Fruit fly (Drosophila melanogaster): Measurements from ENCODE around the gene Jon99Fii.

Gene Jon99Fii

DNA sequence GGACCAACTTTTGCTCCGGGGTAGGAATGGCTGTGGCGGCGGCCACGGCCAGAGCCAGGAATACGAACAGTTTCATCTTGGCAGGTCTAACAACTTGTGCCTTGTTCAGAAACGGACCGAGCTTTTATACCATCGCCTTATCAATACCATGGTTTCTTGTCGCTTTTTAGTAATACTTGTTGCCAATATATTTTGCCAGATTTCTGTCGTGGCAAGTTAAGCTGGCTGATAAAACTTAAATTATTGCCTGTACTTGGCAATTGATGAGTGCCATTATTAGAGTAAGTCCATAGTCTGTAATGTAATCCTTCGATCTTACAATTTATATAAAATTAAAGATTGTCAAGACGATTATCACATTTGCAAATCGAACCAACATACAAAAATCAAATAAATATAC is at the start of gene Jon99Fii:
Gene Jon99Fii, minus strand, starts transcription at position 101 of the 400 bp plus-strand sequence.
- TF ChIP-seq pan (optimal IDR thresholded peaks at IDR 0.05) (no peak), usp (GFP tag; optimal IDR thresholded peaks at IDR 0.05) (no peak), CG8478 (optimal IDR thresholded peaks at IDR 0.05) (no peak), psq (optimal IDR thresholded peaks at IDR 0.05) (no peak), Dll (optimal IDR thresholded peaks at IDR 0.05) (no peak), EcR (GFP tag; optimal IDR thresholded peaks at IDR 0.05) (no peak)

DNA sequence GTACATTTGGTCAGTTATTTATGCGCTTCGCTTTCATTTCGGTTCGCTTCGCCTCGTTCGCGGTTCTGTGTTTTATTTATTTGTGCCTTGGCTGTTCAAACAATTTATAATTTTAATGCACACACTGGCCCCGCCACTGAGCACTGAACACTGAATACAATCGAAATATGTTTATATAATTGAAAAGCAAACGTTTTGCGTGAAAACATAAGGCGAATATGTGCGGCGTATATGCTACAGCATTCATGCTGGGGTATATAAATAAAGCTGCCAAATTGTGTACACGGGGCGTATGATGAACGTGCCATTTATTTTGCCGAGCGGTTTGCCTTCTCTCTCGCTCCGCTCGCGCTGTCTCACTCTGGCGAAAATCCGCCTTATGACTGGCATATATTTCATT is 49.2 kb upstream of the Jon99Fii start:
- TF ChIP-seq Dll (optimal IDR thresholded peaks at IDR 0.05): no peak
- TF ChIP-seq CG8478 (optimal IDR thresholded peaks at IDR 0.05): no peak
- no peak for TF ChIP-seq psq (optimal IDR thresholded peaks at IDR 0.05)
- TF ChIP-seq usp (GFP tag; optimal IDR thresholded peaks at IDR 0.05): no peak
- TF ChIP-seq EcR (GFP tag; optimal IDR thresholded peaks at IDR 0.05): no peak
- TF ChIP-seq pan (optimal IDR thresholded peaks at IDR 0.05): no peak

DNA sequence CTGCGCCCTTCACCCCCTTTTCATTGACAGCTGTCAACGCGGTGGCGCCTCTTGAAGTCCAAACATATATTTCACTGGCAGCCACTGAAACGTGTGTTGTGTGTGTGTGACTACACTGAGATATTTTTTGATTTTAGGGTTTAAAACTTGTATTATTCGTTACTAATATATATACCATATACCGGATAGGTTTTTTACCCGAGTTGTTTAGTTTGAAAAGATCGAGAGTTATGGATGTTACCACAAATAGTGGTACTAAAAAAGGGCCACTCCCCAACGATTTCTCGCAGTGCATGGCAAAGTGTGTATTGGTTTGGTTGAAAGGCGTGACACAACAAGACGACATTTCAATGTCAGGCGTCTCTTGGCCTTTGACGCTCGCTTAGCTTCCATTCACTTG is 48.7 kb upstream of the Jon99Fii start:
- no peak for TF ChIP-seq CG8478 (optimal IDR thresholded peaks at IDR 0.05)
- TF ChIP-seq psq (optimal IDR thresholded peaks at IDR 0.05): no peak
- no peak for TF ChIP-seq pan (optimal IDR thresholded peaks at IDR 0.05)
- no peak for TF ChIP-seq usp (GFP tag; optimal IDR thresholded peaks at IDR 0.05)
- TF ChIP-seq Dll (optimal IDR thresholded peaks at IDR 0.05): no peak
- TF ChIP-seq EcR (GFP tag; optimal IDR thresholded peaks at IDR 0.05): no peak

DNA sequence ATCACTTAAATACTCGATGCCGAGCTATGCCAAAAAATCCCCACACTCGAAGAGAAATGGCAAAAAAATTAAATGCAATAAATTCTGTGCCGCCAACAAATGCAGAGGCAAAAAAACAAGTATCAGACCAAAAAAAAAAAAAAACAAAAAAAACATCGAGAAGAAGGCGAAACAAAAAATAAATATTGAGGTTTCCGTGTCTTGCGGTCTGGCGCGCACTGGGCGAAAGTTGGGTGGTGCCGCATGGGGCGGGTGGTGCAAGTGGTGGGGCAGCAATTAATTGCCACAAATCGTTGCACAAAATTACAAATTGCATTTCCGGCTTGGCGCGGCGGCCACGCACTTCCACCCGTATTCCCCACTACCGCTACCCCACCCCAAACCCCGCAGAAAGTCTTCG is 46.7 kb upstream of the Jon99Fii start:
- TF ChIP-seq Dll (optimal IDR thresholded peaks at IDR 0.05) (no peak), CG8478 (optimal IDR thresholded peaks at IDR 0.05) (no peak), psq (optimal IDR thresholded peaks at IDR 0.05) (no peak), usp (GFP tag; optimal IDR thresholded peaks at IDR 0.05) (no peak), EcR (GFP tag; optimal IDR thresholded peaks at IDR 0.05) (no peak), pan (optimal IDR thresholded peaks at IDR 0.05) (no peak)

DNA sequence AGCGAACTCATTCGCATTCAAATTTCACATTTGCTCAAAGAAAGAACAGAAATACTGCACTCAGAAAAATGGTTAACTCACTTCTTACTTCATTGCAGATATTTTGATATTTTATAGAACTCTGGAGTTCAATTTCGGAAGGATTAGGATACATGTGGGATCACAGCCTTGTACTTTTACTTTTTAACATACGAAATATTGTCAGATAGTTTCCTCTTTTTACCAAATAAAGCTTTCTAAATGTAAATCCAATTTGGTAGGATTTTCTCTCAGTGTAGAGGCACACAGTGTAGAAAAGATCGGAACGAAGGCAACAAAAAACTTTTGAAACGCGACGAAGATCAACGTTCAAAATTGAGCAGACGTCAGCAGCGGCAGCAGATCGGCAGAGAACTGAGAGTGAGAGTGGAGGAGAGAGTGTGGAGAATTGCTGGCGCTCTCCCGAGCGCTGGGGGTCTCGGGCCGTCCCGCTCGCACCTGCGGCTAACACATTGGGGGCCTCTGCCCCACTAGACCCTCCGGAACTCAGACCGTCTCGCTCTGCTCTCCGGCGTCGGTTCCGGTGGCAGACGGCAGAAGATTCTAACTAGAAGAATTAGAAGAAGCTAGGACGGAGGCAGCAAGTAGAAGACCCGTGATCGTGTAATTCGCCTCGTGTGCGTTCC is 44.4 kb upstream of the Jon99Fii start, which contains the start of gene tmod:
Gene tmod, plus strand, starts transcription at position 619 of the 665 bp plus-strand sequence.
- TF ChIP-seq Dll (optimal IDR thresholded peaks at IDR 0.05) (peak; percentile 82), pan (optimal IDR thresholded peaks at IDR 0.05) (no peak)

DNA sequence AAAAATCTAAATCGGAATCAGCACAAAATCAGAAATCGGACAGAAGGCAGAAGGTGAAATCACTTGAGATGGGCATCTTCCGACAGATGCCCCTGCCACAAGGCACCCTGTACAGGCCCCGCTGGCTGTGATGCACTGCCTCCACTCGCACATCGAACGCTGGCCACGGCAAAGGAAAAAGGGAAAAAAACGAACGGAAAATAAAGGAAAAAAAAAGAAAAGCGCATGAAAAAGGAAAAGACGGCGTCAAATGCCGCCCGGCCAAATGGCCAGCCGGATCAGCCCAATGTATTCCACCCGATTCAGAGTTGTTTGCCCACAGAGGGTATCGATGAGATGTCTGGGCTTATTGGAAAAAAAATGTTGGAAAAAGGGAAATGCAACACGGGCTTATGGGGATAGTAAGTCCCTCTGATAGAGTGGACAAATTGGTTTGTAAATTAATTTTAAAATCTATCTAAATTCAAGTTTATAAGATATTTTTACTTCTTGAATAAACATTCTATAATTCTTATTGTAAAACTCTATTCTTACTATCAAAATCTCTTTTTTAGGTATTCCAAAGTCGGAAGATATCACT is 43.5 kb upstream of the Jon99Fii start:
- no peak for TF ChIP-seq psq (optimal IDR thresholded peaks at IDR 0.05)
- TF ChIP-seq Dll (optimal IDR thresholded peaks at IDR 0.05): no peak
- TF ChIP-seq EcR (GFP tag; optimal IDR thresholded peaks at IDR 0.05): no peak
- TF ChIP-seq pan (optimal IDR thresholded peaks at IDR 0.05): no peak
- no peak for TF ChIP-seq CG8478 (optimal IDR thresholded peaks at IDR 0.05)

DNA sequence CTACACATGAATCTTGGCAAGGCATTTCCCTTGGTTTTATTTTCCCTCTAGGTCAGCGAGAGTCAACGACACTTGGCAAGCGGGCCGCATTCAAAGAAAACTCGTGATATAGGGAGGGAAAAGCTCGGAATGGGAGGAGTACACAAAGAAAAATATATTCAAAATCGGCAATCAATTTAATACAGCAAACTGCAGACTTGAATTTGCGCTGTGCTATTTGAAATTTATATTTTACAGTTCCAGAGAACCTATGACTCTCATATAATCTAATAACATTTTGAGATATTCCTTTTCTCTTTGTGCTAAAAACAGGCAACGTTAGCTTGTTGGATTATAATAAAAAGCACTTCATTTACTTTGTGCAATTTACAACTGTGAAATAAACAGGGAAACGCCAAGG is 41.8 kb upstream of the Jon99Fii start:
- TF ChIP-seq Dll (optimal IDR thresholded peaks at IDR 0.05) (no peak), EcR (GFP tag; optimal IDR thresholded peaks at IDR 0.05) (no peak), pan (optimal IDR thresholded peaks at IDR 0.05) (no peak), usp (GFP tag; optimal IDR thresholded peaks at IDR 0.05) (no peak), psq (optimal IDR thresholded peaks at IDR 0.05) (no peak), CG8478 (optimal IDR thresholded peaks at IDR 0.05) (no peak)

DNA sequence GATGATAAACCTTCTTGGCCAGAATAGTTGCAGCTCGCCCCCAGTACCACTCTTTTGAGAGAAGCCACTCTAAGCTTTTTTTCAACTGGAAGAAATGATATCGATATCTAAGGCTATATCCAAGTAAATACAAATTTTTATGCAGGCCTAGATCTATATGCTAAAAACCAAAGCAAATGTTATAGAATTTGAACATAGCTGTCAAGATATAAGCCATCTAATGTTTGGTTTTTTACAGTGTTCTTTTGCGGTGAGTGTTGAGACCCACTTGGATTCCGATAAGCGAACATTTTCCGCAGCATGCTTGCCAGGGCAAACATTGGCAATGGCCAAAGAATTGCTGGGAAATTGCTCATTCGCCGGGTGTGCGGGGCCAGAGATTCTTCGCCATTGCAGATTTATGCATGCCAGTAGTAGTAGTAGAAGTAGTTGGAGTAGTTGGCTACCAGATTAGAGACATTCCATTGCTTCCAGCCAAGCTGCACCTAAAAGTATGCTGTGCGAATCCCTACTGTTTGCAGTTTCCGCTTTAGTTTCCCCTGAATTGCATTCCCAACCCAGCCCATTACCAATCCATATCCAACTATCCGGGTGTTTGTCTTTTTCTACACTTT is 41.1 kb upstream of the Jon99Fii start:
- TF ChIP-seq CG8478 (optimal IDR thresholded peaks at IDR 0.05): no peak
- TF ChIP-seq Dll (optimal IDR thresholded peaks at IDR 0.05): no peak
- TF ChIP-seq usp (GFP tag; optimal IDR thresholded peaks at IDR 0.05): no peak
- TF ChIP-seq pan (optimal IDR thresholded peaks at IDR 0.05): no peak
- no peak for TF ChIP-seq EcR (GFP tag; optimal IDR thresholded peaks at IDR 0.05)
- TF ChIP-seq psq (optimal IDR thresholded peaks at IDR 0.05): no peak

DNA sequence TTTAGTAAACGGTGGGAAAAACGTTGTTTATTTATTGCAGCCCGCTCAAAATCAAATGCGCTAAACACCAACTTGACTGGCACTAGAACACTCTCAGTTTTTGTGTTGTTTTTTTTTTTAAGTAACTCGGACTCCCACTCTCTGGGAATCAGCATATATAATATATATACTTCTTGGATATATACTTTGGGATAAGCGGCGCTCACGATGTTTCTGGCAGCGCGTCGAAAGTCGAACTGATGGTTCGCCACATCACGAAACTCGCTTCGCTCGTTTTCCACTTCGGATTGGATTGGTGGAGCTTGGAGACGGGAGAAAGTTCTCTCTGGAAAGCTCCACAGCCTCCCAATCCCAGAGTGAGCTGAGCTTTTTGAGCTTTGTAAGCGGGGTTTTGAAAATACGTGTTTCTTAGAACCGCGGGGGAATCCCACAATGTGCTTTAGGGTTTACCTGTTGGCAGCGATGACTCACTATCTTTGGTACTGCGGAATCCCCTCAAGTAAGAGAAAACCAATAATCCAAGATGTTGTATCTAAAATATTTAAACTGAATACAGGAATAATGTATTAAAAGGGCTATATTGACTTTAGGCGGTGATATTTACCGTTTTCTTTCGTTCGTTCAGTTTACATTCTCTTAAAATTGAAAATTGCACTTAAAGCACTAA is 39.2 kb upstream of the Jon99Fii start, which contains the start of gene jdp:
Gene jdp, minus strand, starts transcription at position 239 of the 667 bp plus-strand sequence.
- TF ChIP-seq EcR (GFP tag; optimal IDR thresholded peaks at IDR 0.05): no peak
- TF ChIP-seq psq (optimal IDR thresholded peaks at IDR 0.05): no peak
- TF ChIP-seq pan (optimal IDR thresholded peaks at IDR 0.05): no peak
- TF ChIP-seq Dll (optimal IDR thresholded peaks at IDR 0.05): no peak
- TF ChIP-seq CG8478 (optimal IDR thresholded peaks at IDR 0.05): no peak
- no peak for TF ChIP-seq usp (GFP tag; optimal IDR thresholded peaks at IDR 0.05)

DNA sequence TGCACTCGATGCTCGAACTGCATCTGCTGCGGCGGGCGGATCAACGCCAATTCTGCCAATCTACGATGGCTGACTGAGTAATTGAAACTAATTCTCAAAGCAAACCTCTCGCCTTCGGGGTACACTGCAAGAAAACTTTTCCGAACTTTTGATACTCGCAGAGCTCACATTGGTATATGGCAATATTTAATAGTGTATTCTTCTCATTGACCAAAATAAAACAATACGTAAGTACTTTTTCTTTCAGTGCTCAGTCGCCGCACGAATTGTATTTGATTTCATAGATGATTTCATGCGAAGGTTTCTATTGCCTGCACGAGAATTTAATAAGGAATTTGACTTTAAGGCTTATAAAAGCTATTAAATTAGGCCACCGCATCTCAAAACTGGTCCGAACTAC is 37.9 kb upstream of the Jon99Fii start:
- TF ChIP-seq Dll (optimal IDR thresholded peaks at IDR 0.05) (no peak), CG8478 (optimal IDR thresholded peaks at IDR 0.05) (no peak), psq (optimal IDR thresholded peaks at IDR 0.05) (no peak), pan (optimal IDR thresholded peaks at IDR 0.05) (no peak), usp (GFP tag; optimal IDR thresholded peaks at IDR 0.05) (no peak)

DNA sequence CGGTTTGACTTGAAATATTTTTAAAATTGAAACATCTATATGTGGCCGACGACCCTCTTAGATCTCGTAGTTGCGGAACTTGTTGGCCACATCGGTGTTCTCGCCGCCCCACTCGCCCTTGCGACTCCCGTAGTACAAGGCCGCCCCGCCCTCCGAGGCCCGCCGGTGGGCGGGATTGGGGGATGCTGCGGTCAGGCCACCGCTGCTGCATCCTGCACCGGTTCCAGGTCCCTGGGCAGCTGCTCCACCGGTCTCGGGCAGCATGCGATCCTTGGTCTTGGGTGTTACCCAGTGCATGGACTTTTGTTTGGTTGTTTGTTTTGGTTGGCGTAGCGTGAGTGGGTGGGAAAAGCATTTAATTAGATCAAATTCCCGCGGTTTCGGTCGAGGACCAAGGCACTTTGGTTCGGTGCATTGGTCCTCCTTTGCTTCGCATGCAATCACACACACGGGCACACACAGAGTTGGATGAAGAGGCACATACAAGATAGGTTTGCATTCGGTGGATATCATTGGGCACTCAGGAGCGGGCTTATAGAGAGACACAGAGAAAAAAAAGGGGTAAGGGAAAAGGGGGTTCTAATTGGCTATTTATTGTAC is 30.6 kb upstream of the Jon99Fii start:
- TF ChIP-seq usp (GFP tag; optimal IDR thresholded peaks at IDR 0.05) (no peak), Dll (optimal IDR thresholded peaks at IDR 0.05) (no peak), pan (optimal IDR thresholded peaks at IDR 0.05) (no peak), CG8478 (optimal IDR thresholded peaks at IDR 0.05) (no peak), EcR (GFP tag; optimal IDR thresholded peaks at IDR 0.05) (no peak), psq (optimal IDR thresholded peaks at IDR 0.05) (no peak)

All from whole organism.